Fruit fly (Drosophila melanogaster): ENCODE data around the gene Srlp.

Gene Srlp

dm6 chr3R:12448889-12449314, 15.0 kb downstream of the Srlp start, which contains the start of gene CG18549 (continued):
- TF ChIP-seq Sox14 (GFP tag; optimal IDR thresholded peaks at IDR 0.05) (peak; percentile 100), Sox15 (GFP tag; optimal IDR thresholded peaks at IDR 0.05) (peak; percentile 99), CG31627 (GFP tag; optimal IDR thresholded peaks at IDR 0.05) (peak; percentile 100), CG8319 (GFP tag; optimal IDR thresholded peaks at IDR 0.05) (peak; percentile 99), CG10669 (GFP tag; optimal IDR thresholded peaks at IDR 0.05) (peak; percentile 100), esn (GFP tag; optimal IDR thresholded peaks at IDR 0.05) (peak; percentile 100), cyc (GFP tag; optimal IDR thresholded peaks at IDR 0.05) (peak; percentile 100), OdsH (GFP tag; optimal IDR thresholded peaks at IDR 0.05) (peak; percentile 100), net (GFP tag; optimal IDR thresholded peaks at IDR 0.05) (peak; percentile 100), CG7368 (GFP tag; optimal IDR thresholded peaks at IDR 0.05) (peak; percentile 100), eg (GFP tag; IDR thresholded peaks at IDR 0.05) (peak; percentile 100), Eip75B (GFP tag; optimal IDR thresholded peaks at IDR 0.05) (peak; percentile 100), Smox (GFP tag; optimal IDR thresholded peaks at IDR 0.05) (peak; percentile 100), CG6276 (GFP tag; optimal IDR thresholded peaks at IDR 0.05) (peak; percentile 100), svp (GFP tag) (peak; percentile 100)

dm6 chr3R:12449617-12450242, 15.8 kb downstream of the Srlp start:
- TF ChIP-seq CG10669 (GFP tag; optimal IDR thresholded peaks at IDR 0.05) (peak; percentile 20), ss (GFP tag; optimal IDR thresholded peaks at IDR 0.05) (peak in 1 of 2 experiments; percentile 44), Gug (GFP tag; IDR thresholded peaks at IDR 0.05) (no peak), spab (GFP tag; optimal IDR thresholded peaks at IDR 0.05) (peak; percentile 1), Eip78C (GFP tag) (peak; percentile 52), vri (GFP tag; optimal IDR thresholded peaks at IDR 0.05) (no peak), CG6854 (GFP tag; optimal IDR thresholded peaks at IDR 0.05) (peak; percentile 2), svp (GFP tag) (peak; percentile 94), CG3919 (GFP tag; optimal IDR thresholded peaks at IDR 0.05) (peak; percentile 21), fkh (GFP tag; optimal IDR thresholded peaks at IDR 0.05) (no peak), net (GFP tag; optimal IDR thresholded peaks at IDR 0.05) (peak; percentile 8), Sox14 (GFP tag; optimal IDR thresholded peaks at IDR 0.05) (peak; percentile 21), CG9139 (GFP tag; optimal IDR thresholded peaks at IDR 0.05) (peak; percentile 6)

- TF ChIP-seq vri (GFP tag; optimal IDR thresholded peaks at IDR 0.05), result peak; percentile 81
- TF ChIP-seq Eip93F (GFP tag; optimal IDR thresholded peaks at IDR 0.05), result peak; percentile 47
- TF ChIP-seq Eip78C (GFP tag), result peak; percentile 37
- TF ChIP-seq CG6792 (GFP tag; optimal IDR thresholded peaks at IDR 0.05), result no peak
Measured at dm6 chr3R:12450713-12451259, 16.9 kb downstream of the Srlp start.

- no peak for TF ChIP-seq Hr4 (GFP tag; optimal IDR thresholded peaks at IDR 0.05)
- TF ChIP-seq CG6276 (GFP tag; optimal IDR thresholded peaks at IDR 0.05), result no peak
- TF ChIP-seq Lpt (GFP tag; optimal IDR thresholded peaks at IDR 0.05), result no peak
- peak; percentile 30 for TF ChIP-seq CG3919 (GFP tag; optimal IDR thresholded peaks at IDR 0.05)
- peak; percentile 58 for TF ChIP-seq CG32006 (GFP tag; optimal IDR thresholded peaks at IDR 0.05)
- peak; percentile 53 for TF ChIP-seq OdsH (GFP tag; optimal IDR thresholded peaks at IDR 0.05)
- TF ChIP-seq CG10669 (GFP tag; optimal IDR thresholded peaks at IDR 0.05), result no peak
- TF ChIP-seq fd85E (GFP tag; optimal IDR thresholded peaks at IDR 0.05), result no peak
- peak; percentile 32; the same call in 1 of the 2 replicates for TF ChIP-seq Gug (GFP tag; IDR thresholded peaks at IDR 0.05)
- no peak for TF ChIP-seq Hr39 (GFP tag; optimal IDR thresholded peaks at IDR 0.05)
- TF ChIP-seq svp (GFP tag), result peak; percentile 51
- TF ChIP-seq fd59A (GFP tag; optimal IDR thresholded peaks at IDR 0.05), result no peak
- peak; percentile 30 for TF ChIP-seq net (GFP tag; optimal IDR thresholded peaks at IDR 0.05)
- peak; percentile 5 for TF ChIP-seq CG31627 (GFP tag; optimal IDR thresholded peaks at IDR 0.05)
- TF ChIP-seq CG6808 (GFP tag; optimal IDR thresholded peaks at IDR 0.05), result no peak
- peak; percentile 71 for TF ChIP-seq CG15336 (GFP tag; IDR thresholded peaks at IDR 0.05)
- peak; percentile 14 for TF ChIP-seq CG8319 (GFP tag; optimal IDR thresholded peaks at IDR 0.05)
- no peak for TF ChIP-seq dsx (GFP tag; optimal IDR thresholded peaks at IDR 0.05; ENCODE audit: poor library complexity, severe bottlenecking)
- peak; percentile 23 for TF ChIP-seq CG3032 (tag; optimal IDR thresholded peaks at IDR 0.05)
- TF ChIP-seq Met (GFP tag; optimal IDR thresholded peaks at IDR 0.05), result no peak
- TF ChIP-seq eg (GFP tag; IDR thresholded peaks at IDR 0.05), result peak; percentile 65; the same call in 1 of the 3 replicates
- TF ChIP-seq pdm3 (GFP tag; optimal IDR thresholded peaks at IDR 0.05), result no peak
- TF ChIP-seq esn (GFP tag; optimal IDR thresholded peaks at IDR 0.05), result peak; percentile 3
- no peak for TF ChIP-seq lz (GFP tag; optimal IDR thresholded peaks at IDR 0.05)
- TF ChIP-seq salr (GFP tag; optimal IDR thresholded peaks at IDR 0.05), result no peak
- TF ChIP-seq Ets96B (tag; optimal IDR thresholded peaks at IDR 0.05), result peak; percentile 7
- TF ChIP-seq CG6163 (GFP tag; IDR thresholded peaks at IDR 0.05), result peak; percentile 70
- TF ChIP-seq spab (GFP tag; optimal IDR thresholded peaks at IDR 0.05), result peak; percentile 17
- TF ChIP-seq ss (GFP tag; optimal IDR thresholded peaks at IDR 0.05), result no peak
Measured at dm6 chr3R:12451376-12451775, 17.5 kb downstream of the Srlp start.
